Fruit fly (Drosophila melanogaster) whole organism, embryonic: ENCODE data around the gene CG42540.
A peak's percentile ranks its signal among the peaks of the same experiment; 100 is the strongest.

Experiments
- Ada2b ChIP-seq: fragments of 200-800 bp; sonication (Bioruptor generic); IDR thresholded peaks from 2 replicates; pipeline ENCODE4 v1.3.6; 2022; ENCODE audit warnings: missing biosample characterization, missing genetic modification characterization
- Asciz ChIP-seq: fragments of 200-800 bp; sonication (Bioruptor generic); optimal IDR thresholded peaks from 2 replicates; lab custom pipeline; 2017; ENCODE audit warnings: missing biosample characterization, mild to moderate bottlenecking, missing genetic modification characterization, missing genetic modification reagents
- Awh ChIP-seq: fragments of 200-800 bp; sonication (Bioruptor generic); IDR thresholded peaks from 2 replicates; pipeline ENCODE4, ENCODE4 v1.3.6; 2022; ENCODE audit warnings: missing biosample characterization, missing genetic modification characterization
- B-H1 ChIP-seq: fragments of 200-800 bp; sonication (Bioruptor generic); IDR thresholded peaks from 3 replicates; pipeline ENCODE4 v1.3.6; 2022; ENCODE audit warnings: missing biosample characterization, missing genetic modification characterization
- Bgb ChIP-seq: fragments of 200-800 bp; sonication (Bioruptor generic); IDR thresholded peaks from 2 replicates; pipeline ENCODE4 v1.3.6; 2022; ENCODE audit warnings: missing biosample characterization, missing genetic modification characterization; ENCODE audit not compliant: partially characterized antibody
- CG10366 ChIP-seq: fragments of 200-800 bp; sonication (Bioruptor generic); IDR thresholded peaks from 2 replicates; pipeline ENCODE4 v1.3.6; 2022; ENCODE audit warnings: missing biosample characterization, missing genetic modification characterization
- CG10565 ChIP-seq: fragments of 200-800 bp; sonication (Bioruptor generic); optimal IDR thresholded peaks from 3 replicates; lab custom pipeline; 2016; ENCODE audit warnings: missing biosample characterization, mild to moderate bottlenecking, missing genetic modification characterization
- CG12104 ChIP-seq: fragments of 200-800 bp; sonication (Bioruptor generic); optimal IDR thresholded peaks from 3 replicates; lab custom pipeline; 2016; ENCODE audit warnings: missing biosample characterization, missing genetic modification characterization
- CG12769 ChIP-seq: fragments of 200-800 bp; sonication (Bioruptor generic); optimal IDR thresholded peaks from 2 replicates; lab custom pipeline; 2019; ENCODE audit warnings: missing biosample characterization, mild to moderate bottlenecking, missing genetic modification characterization, moderate library complexity
- CG14050 ChIP-seq: fragments of 200-800 bp; sonication (Bioruptor generic); IDR thresholded peaks from 3 replicates; pipeline ENCODE4 v1.3.6; 2022; ENCODE audit warnings: missing biosample characterization, missing genetic modification characterization
- CG14965 ChIP-seq: fragments of 200-800 bp; sonication (Bioruptor generic); optimal IDR thresholded peaks from 2 replicates; lab custom pipeline; 2016; ENCODE audit warnings: missing biosample characterization, missing genetic modification characterization, borderline replicate concordance
- CG1603 ChIP-seq: fragments of 200-800 bp; sonication (Bioruptor generic); optimal IDR thresholded peaks from 2 replicates; lab custom pipeline; 2019; ENCODE audit warnings: missing biosample characterization, mild to moderate bottlenecking, missing genetic modification characterization, moderate library complexity
- CG17186 ChIP-seq: fragments of 200-800 bp; sonication (Bioruptor generic); optimal IDR thresholded peaks from 3 replicates; lab custom pipeline; 2017; ENCODE audit warnings: missing biosample characterization, missing genetic modification reagents, missing genetic modification characterization
- CG17359 ChIP-seq: fragments of 200-800 bp; sonication (Bioruptor generic); optimal IDR thresholded peaks from 3 replicates; lab custom pipeline; 2018; ENCODE audit warnings: missing biosample characterization, mild to moderate bottlenecking, missing genetic modification characterization, moderate library complexity
- CG2712 ChIP-seq: fragments of 200-800 bp; optimal IDR thresholded peaks from 3 replicates; lab custom pipeline; 2019; ENCODE audit warnings: missing biosample characterization, mild to moderate bottlenecking, missing genetic modification characterization, moderate library complexity
- CG30403 ChIP-seq: fragments of 200-800 bp; sonication (Bioruptor generic); optimal IDR thresholded peaks from 3 replicates; lab custom pipeline; 2016; ENCODE audit warnings: missing biosample characterization, missing genetic modification characterization
- CG31388 ChIP-seq: fragments of 200-800 bp; sonication (Bioruptor generic); optimal IDR thresholded peaks from 2 replicates; lab custom pipeline; 2016; ENCODE audit warnings: missing biosample characterization, missing genetic modification characterization
- CG32532 ChIP-seq: fragments of 200-800 bp; sonication (Bioruptor generic); IDR thresholded peaks from 2 replicates; pipeline ENCODE4 v1.3.6; 2022; ENCODE audit warnings: missing biosample characterization, missing genetic modification characterization
- CG6254 ChIP-seq: fragments of 200-800 bp; sonication (Bioruptor generic); optimal IDR thresholded peaks from 3 replicates; lab custom pipeline; 2017; ENCODE audit warnings: mild to moderate bottlenecking, missing biosample characterization, missing genetic modification reagents, missing genetic modification characterization
- CG6689 ChIP-seq: fragments of 200-800 bp; sonication (Bioruptor generic); IDR thresholded peaks from 2 replicates; pipeline ENCODE4 v1.3.6; 2022; ENCODE audit warnings: missing biosample characterization, missing genetic modification characterization
- CG7839 ChIP-seq: fragments of 200-800 bp; sonication (Bioruptor generic); optimal IDR thresholded peaks from 3 replicates; lab custom pipeline; 2018; ENCODE audit warnings: missing biosample characterization, mild to moderate bottlenecking, missing genetic modification characterization, moderate library complexity
- CG8089 ChIP-seq: fragments of 200-800 bp; sonication (Bioruptor generic); optimal IDR thresholded peaks from 3 replicates; lab custom pipeline; 2016; ENCODE audit warnings: missing biosample characterization, missing genetic modification characterization
- H2.0 ChIP-seq: fragments of 200-800 bp; sonication (Bioruptor generic); IDR thresholded peaks from 2 replicates; pipeline ENCODE4 v1.3.6; 2022; ENCODE audit warnings: missing biosample characterization, missing genetic modification characterization
- HLH3B ChIP-seq: fragments of 200-800 bp; sonication (Bioruptor generic); IDR thresholded peaks from 2 replicates; pipeline ENCODE4 v1.3.6; 2022; ENCODE audit warnings: missing biosample characterization, missing genetic modification characterization
- HLHmδ ChIP-seq: fragments of 200-800 bp; sonication (Bioruptor generic); optimal IDR thresholded peaks from 2 replicates; lab custom pipeline; 2018; ENCODE audit warnings: missing biosample characterization, mild to moderate bottlenecking, missing genetic modification characterization, moderate library complexity
- Lhr ChIP-seq: fragments of 200-800 bp; sonication (Bioruptor generic); optimal IDR thresholded peaks from 3 replicates; lab custom pipeline; 2017; ENCODE audit warnings: mild to moderate bottlenecking, missing biosample characterization, missing genetic modification reagents, missing genetic modification characterization
- Meics ChIP-seq: fragments of 200-800 bp; sonication (Bioruptor generic); optimal IDR thresholded peaks from 2 replicates; lab custom pipeline; 2017; ENCODE audit warnings: missing biosample characterization, mild to moderate bottlenecking, missing genetic modification characterization
- Nf-YA ChIP-seq: fragments of 200-800 bp; sonication (Bioruptor generic); IDR thresholded peaks from 2 replicates; pipeline ENCODE4 v1.3.6; 2022; ENCODE audit warnings: missing biosample characterization, missing genetic modification characterization
- Side ChIP-seq: fragments of 200-800 bp; sonication (Bioruptor generic); optimal IDR thresholded peaks from 2 replicates; lab custom pipeline; 2016; ENCODE audit warnings: missing biosample characterization, missing genetic modification characterization
- Sox102F ChIP-seq: fragments of 200-800 bp; sonication (Bioruptor generic); optimal IDR thresholded peaks from 2 replicates; lab custom pipeline; 2018; ENCODE audit warnings: missing biosample characterization, mild to moderate bottlenecking, missing genetic modification characterization, moderate library complexity
- Ssrp ChIP-seq: fragments of 200-800 bp; sonication (Bioruptor generic); optimal IDR thresholded peaks from 2 replicates; lab custom pipeline; 2018; ENCODE audit warnings: missing biosample characterization, mild to moderate bottlenecking, missing genetic modification characterization, moderate library complexity
- Xbp1 ChIP-seq: fragments of 200-800 bp; sonication (Bioruptor generic); optimal IDR thresholded peaks from 3 replicates; lab custom pipeline; 2016; ENCODE audit warnings: missing biosample characterization, mild to moderate bottlenecking, missing genetic modification characterization
- ac ChIP-seq: fragments of 200-800 bp; sonication (Bioruptor generic); optimal IDR thresholded peaks from 3 replicates; lab custom pipeline; 2017; ENCODE audit warnings: missing biosample characterization, mild to moderate bottlenecking, missing genetic modification characterization
- croc ChIP-seq: fragments of 200-800 bp; sonication (Bioruptor generic); conservative IDR thresholded peaks from 3 replicates; pipeline ENCODE4 v1.3.6; 2022; ENCODE audit warnings: missing biosample characterization, missing genetic modification characterization
- cwo ChIP-seq: fragments of 200-800 bp; sonication (Bioruptor generic); optimal IDR thresholded peaks from 3 replicates; lab custom pipeline; 2017; ENCODE audit warnings: missing biosample characterization, missing genetic modification characterization, mild to moderate bottlenecking, moderate library complexity, missing genetic modification reagents
- dan ChIP-seq: fragments of 200-800 bp; sonication (Bioruptor generic); IDR thresholded peaks from 2 replicates; pipeline ENCODE4 v1.3.6; 2022; ENCODE audit warnings: missing biosample characterization, missing genetic modification characterization
- ewg ChIP-seq: fragments of 200-800 bp; sonication (Bioruptor generic); optimal IDR thresholded peaks from 3 replicates; lab custom pipeline; 2017; ENCODE audit warnings: mild to moderate bottlenecking, missing biosample characterization, missing genetic modification reagents, missing genetic modification characterization
- fru ChIP-seq: fragments of >200 bp; optimal IDR thresholded peaks from 2 replicates; lab custom pipeline; 2017
- jigr1 ChIP-seq: fragments of 200-800 bp; sonication (Bioruptor generic); IDR thresholded peaks from 3 replicates; pipeline ENCODE4 v1.3.6; 2022; ENCODE audit warnings: missing biosample characterization, missing genetic modification characterization
- kah ChIP-seq: fragments of 200-800 bp; sonication (Bioruptor generic); optimal IDR thresholded peaks from 2 replicates; lab custom pipeline; 2018; ENCODE audit warnings: missing biosample characterization, mild to moderate bottlenecking, missing genetic modification characterization
- lab ChIP-seq: fragments of 200-800 bp; sonication (Bioruptor generic); optimal IDR thresholded peaks from 3 replicates; lab custom pipeline; 2017; ENCODE audit warnings: missing biosample characterization, missing genetic modification characterization, mild to moderate bottlenecking, moderate library complexity, missing genetic modification reagents
- pan ChIP-seq, 4 experiments: fragments of >200 bp in 3 of 4; fragments of 200-800 bp in 1 of 4; sonication (Bioruptor generic) in 1 of 4; optimal IDR thresholded peaks in 3 of 4; IDR thresholded peaks in 1 of 4; 2 replicates each; pipeline versions ENCODE4 v1.3.6 to Lab custom; 2017 to 2022; ENCODE audit warnings: missing biosample characterization in 2 of 4, missing genetic modification characterization in 2 of 4, mixed read lengths in 1 of 4
- pfk ChIP-seq: fragments of 200-800 bp; sonication (Bioruptor generic); optimal IDR thresholded peaks from 2 replicates; lab custom pipeline; 2018; ENCODE audit warnings: missing biosample characterization, mild to moderate bottlenecking, missing genetic modification characterization, moderate library complexity
- pros ChIP-seq: fragments of 200-800 bp; sonication (Bioruptor generic); optimal IDR thresholded peaks from 3 replicates; lab custom pipeline; 2019; ENCODE audit warnings: missing biosample characterization, mild to moderate bottlenecking, missing genetic modification characterization, moderate library complexity
- sens ChIP-seq: fragments of 200-800 bp; sonication (Bioruptor generic); peaks from one replicate; lab custom pipeline; 2016; ENCODE audit warnings: missing biosample characterization, missing genetic modification characterization
- shn ChIP-seq: fragments of 200-800 bp; sonication (Bioruptor generic); optimal IDR thresholded peaks from 3 replicates; lab custom pipeline; 2016; ENCODE audit warnings: missing biosample characterization, missing genetic modification characterization
- sima ChIP-seq: fragments of 200-800 bp; sonication (Bioruptor generic); optimal IDR thresholded peaks from 2 replicates; lab custom pipeline; 2016; ENCODE audit warnings: missing biosample characterization, missing genetic modification characterization
- toy ChIP-seq: fragments of 200-800 bp; sonication (Bioruptor generic); IDR thresholded peaks from 2 replicates; pipeline ENCODE4 v1.3.6; 2022; ENCODE audit warnings: missing biosample characterization, missing genetic modification characterization
- wdn ChIP-seq: fragments of 200-800 bp; sonication (Bioruptor generic); IDR thresholded peaks from 2 replicates; pipeline ENCODE4 v1.3.6; 2022; ENCODE audit warnings: missing biosample characterization, missing genetic modification characterization
- yki ChIP-seq: fragments of >200 bp; optimal IDR thresholded peaks from 3 replicates; lab custom pipeline; 2018

The CG42540 gene

dm6 chr3L:4533941-4534340 lies 21.9 kb upstream of the CG42540 start (continued):
- TF ChIP-seq pros (no peak), jigr1 (GFP tag; lab: Robert Waterston, UW) (0 out of 3 replicates have a peak, but pooled peaks have one; percentile 13), toy (no peak), shn (no peak), kah (GFP tag; lab: Kevin White, UChicago) (peak; percentile 35), yki (no peak), Ssrp (peak; percentile 11), CG10565 (no peak), CG14965 (GFP tag; lab: Kevin White, UChicago) (no peak), Bgb (GFP tag; lab: Robert Waterston, UW) (no peak), pfk (GFP tag; lab: Kevin White, UChicago) (no peak), cwo (GFP tag; lab: Kevin White, UChicago) (no peak), Sox102F (GFP tag; lab: Kevin White, UChicago) (peak; percentile 75), Ada2b (GFP tag; lab: Robert Waterston, UW) (peak; percentile 41; the same call in 1 of the 2 replicates), HLHmδ (GFP tag; lab: Kevin White, UChicago) (no peak), sima (GFP tag; lab: Kevin White, UChicago) (no peak), Awh (GFP tag; lab: Robert Waterston, UW) (peak; percentile 74), Nf-YA (GFP tag; lab: Robert Waterston, UW) (0 out of 2 replicates have a peak, but pooled peaks have one; percentile 16), lab (GFP tag; lab: Kevin White, UChicago) (peak; percentile 26), CG10366 (GFP tag; lab: Robert Waterston, UW) (peak; percentile 40), CG32532 (GFP tag; lab: Robert Waterston, UW) (no peak), CG14050 (GFP tag; lab: Robert Waterston, UW) (peak; percentile 25; the same call in 1 of the 3 replicates), dan (GFP tag; lab: Robert Waterston, UW) (no peak), CG1603 (tag; lab: Kevin White, UChicago) (peak; percentile 23), ac (GFP tag; lab: Kevin White, UChicago) (no peak), Side (GFP tag; lab: Kevin White, UChicago) (no peak), CG17359 (tag; lab: Kevin White, UChicago) (peak; percentile 81), croc (GFP tag; lab: Robert Waterston, UW) (0 out of 3 replicates have a peak, but pooled peaks have one; percentile 20), CG2712 (tag; lab: Kevin White, UChicago) (peak; percentile 69), CG30403 (GFP tag; lab: Kevin White, UChicago) (peak; percentile 22), CG7839 (tag; lab: Kevin White, UChicago) (peak; percentile 56), sens (peak; percentile 88), Meics (GFP tag; lab: Kevin White, UChicago) (peak; percentile 4), Asciz (GFP tag; lab: Kevin White, UChicago) (peak; percentile 53), Lhr (GFP tag; lab: Kevin White, UChicago) (no peak), CG6254 (GFP tag; lab: Kevin White, UChicago) (peak; percentile 32), B-H1 (GFP tag; lab: Robert Waterston, UW) (peak; percentile 15; the same call in 1 of the 3 replicates), pan (optimal IDR thresholded peaks at IDR 0.05; lab: Kevin White, UChicago) (no peak), pan (GFP tag; optimal IDR thresholded peaks at IDR 0.05 in 1 of 2, IDR thresholded peaks at IDR 0.05 in 1 of 2) (peak in 1 of 2 experiments; percentile 50), CG12769 (tag; lab: Kevin White, UChicago) (no peak), fru (no peak), ewg (GFP tag; lab: Kevin White, UChicago) (peak; percentile 0), CG6689 (GFP tag; lab: Robert Waterston, UW) (peak; percentile 38; the same call in 1 of the 2 replicates), CG12104 (GFP tag; lab: Kevin White, UChicago) (peak; percentile 11), Xbp1 (peak; percentile 36), CG31388 (no peak), HLH3B (GFP tag; lab: Robert Waterston, UW) (peak; percentile 41; the same call in 1 of the 2 replicates), CG17186 (GFP tag; lab: Kevin White, UChicago) (no peak), wdn (GFP tag; lab: Robert Waterston, UW) (no peak), CG8089 (GFP tag; lab: Kevin White, UChicago) (no peak), H2.0 (peak; percentile 36; the same call in 1 of the 2 replicates)
